Worm (Caenorhabditis elegans): Measurements from ENCODE around the gene Y24D9A.7.

DNA sequence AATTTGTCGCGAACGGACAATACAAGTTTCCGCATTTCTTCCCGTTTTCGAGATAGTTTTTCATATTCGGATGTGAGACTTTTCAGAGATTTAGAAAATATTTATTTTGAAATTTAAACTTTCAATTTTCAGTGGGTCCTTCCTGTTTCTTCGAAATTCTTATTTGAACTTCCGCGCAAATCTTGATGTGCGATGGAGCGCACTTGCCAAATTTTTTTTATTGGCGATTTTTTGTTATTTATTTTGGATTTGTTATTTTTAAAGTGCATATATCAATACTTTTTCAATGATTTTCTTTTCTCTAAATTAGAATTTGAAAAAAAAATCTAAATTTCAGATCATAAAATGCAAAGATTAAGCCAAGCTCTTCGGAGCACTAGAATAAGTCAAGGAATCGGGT is 47.7 kb downstream of the Y24D9A.7 start, which contains the start of gene sars-2:
- TF ChIP-seq ama-1 (optimal IDR thresholded peaks at IDR 0.05), result no peak
- TF ChIP-seq ama-1 (GFP tag; optimal IDR thresholded peaks at IDR 0.05), result no peak
- no peak for TF ChIP-seq nfya-1 (tag; optimal IDR thresholded peaks at IDR 0.05; ENCODE audit: borderline replicate concordance, insufficient read depth)
- TF ChIP-seq ceh-40 (GFP tag; IDR thresholded peaks at IDR 0.05), result no peak
- TF ChIP-seq unc-62 (GFP tag; optimal IDR thresholded peaks at IDR 0.05), result no peak
- TF ChIP-seq egl-18 (GFP tag; IDR thresholded peaks at IDR 0.05), result no peak
- TF ChIP-seq ekl-4 (GFP tag; IDR thresholded peaks at IDR 0.05), result no peak
- peak; percentile 69 for TF ChIP-seq lin-54 (GFP tag; optimal IDR thresholded peaks at IDR 0.05)
- TF ChIP-seq T26A5.8 (tag; optimal IDR thresholded peaks at IDR 0.05), result no peak
- no peak for TF ChIP-seq him-1 (tag; optimal IDR thresholded peaks at IDR 0.05)
- TF ChIP-seq Y53G8AR.9 (GFP tag; conservative IDR thresholded peaks at IDR 0.05), result no peak
- no peak for TF ChIP-seq snpc-4 (GFP tag; optimal IDR thresholded peaks at IDR 0.05)
- TF ChIP-seq snpc-4 (tag; optimal IDR thresholded peaks at IDR 0.05), result no peak
- TF ChIP-seq ZK185.1 (tag; optimal IDR thresholded peaks at IDR 0.05; ENCODE audit: poor library complexity, severe bottlenecking), result no peak

All from whole organism, young adult.